Worm (Caenorhabditis elegans) whole organism, young adult: ENCODE data around the gene H01G02.3.

ENCODE experiments used
- F37B4.10 ChIP-seq: fragments of 200-800 bp; sonication (Bioruptor generic); IDR thresholded peaks from 2 replicates; pipeline ENCODE4 v1.3.6; 2022; ENCODE audit warnings: missing genetic modification characterization, missing compliant biosample characterization
- F57A8.1 ChIP-seq: fragments of 200-800 bp; sonication (Bioruptor generic); optimal IDR thresholded peaks from 2 replicates; lab custom pipeline; 2018; ENCODE audit warnings: mild to moderate bottlenecking, missing genetic modification characterization, moderate library complexity, missing compliant biosample characterization
- akir-1 ChIP-seq: fragments of 200-800 bp; sonication (Bioruptor generic); optimal IDR thresholded peaks from 2 replicates; lab custom pipeline; 2018; ENCODE audit warnings: mild to moderate bottlenecking, missing genetic modification characterization, moderate library complexity, missing compliant biosample characterization
- ama-1 ChIP-seq, 3 experiments: fragments of 150-350 bp in 1 of 3; sonication (generic microtip) in 2 of 3; optimal IDR thresholded peaks; 2 replicates each; lab custom pipeline; 2014 to 2018; ENCODE audit warnings: missing biosample characterization in 2 of 3, missing genetic modification characterization in 2 of 3, missing genetic modification reagents in 2 of 3
- ceh-27 ChIP-seq: fragments of 200-800 bp; sonication (Bioruptor generic); optimal IDR thresholded peaks from 2 replicates; lab custom pipeline; 2018; ENCODE audit warnings: mild to moderate bottlenecking, missing genetic modification characterization, moderate library complexity, missing compliant biosample characterization
- lin-35 ChIP-seq, 3 experiments: fragments of 150-350 bp in 2 of 3; sonication (generic microtip) in 1 of 3; optimal IDR thresholded peaks; 2 replicates each; lab custom pipeline; 2014 to 2018; ENCODE audit warnings: missing biosample characterization in 3 of 3, missing genetic modification characterization in 3 of 3, missing genetic modification reagents in 3 of 3
- lsl-1 ChIP-seq: fragments of 200-800 bp; sonication (Bioruptor generic); optimal IDR thresholded peaks from 2 replicates; lab custom pipeline; 2018; ENCODE audit warnings: mild to moderate bottlenecking, missing genetic modification characterization, moderate library complexity, missing compliant biosample characterization
- madf-8 ChIP-seq: fragments of 200-800 bp; sonication (Bioruptor generic); conservative IDR thresholded peaks from 2 replicates; pipeline ENCODE4 v1.3.6; 2022; ENCODE audit warnings: missing genetic modification reagents, missing genetic modification characterization, missing compliant biosample characterization
- snpc-1.3 ChIP-seq: sonication (generic microtip); optimal IDR thresholded peaks from 2 replicates; lab custom pipeline; 2017; ENCODE audit warnings: missing genetic modification characterization, mild to moderate bottlenecking, missing compliant biosample characterization, antibody characterized with exemption, moderate library complexity, missing genotype, missing genetic modification reagents; ENCODE audit not compliant: insufficient read depth
- tbp1 ChIP-seq: fragments of 200-800 bp; sonication (Bioruptor generic); optimal IDR thresholded peaks from 2 replicates; lab custom pipeline; 2018; ENCODE audit warnings: mild to moderate bottlenecking, missing genetic modification characterization, missing compliant biosample characterization
- unc-62 ChIP-seq: fragments of 150-350 bp; optimal IDR thresholded peaks from 2 replicates; lab custom pipeline; 2014; ENCODE audit warnings: missing biosample characterization, missing genetic modification reagents, missing genetic modification characterization
- ztf-25 ChIP-seq: fragments of 200-800 bp; sonication (Bioruptor generic); IDR thresholded peaks from 2 replicates; pipeline ENCODE4 v1.3.6; 2022; ENCODE audit warnings: missing genetic modification reagents, missing genetic modification characterization, missing compliant biosample characterization

DNA sequence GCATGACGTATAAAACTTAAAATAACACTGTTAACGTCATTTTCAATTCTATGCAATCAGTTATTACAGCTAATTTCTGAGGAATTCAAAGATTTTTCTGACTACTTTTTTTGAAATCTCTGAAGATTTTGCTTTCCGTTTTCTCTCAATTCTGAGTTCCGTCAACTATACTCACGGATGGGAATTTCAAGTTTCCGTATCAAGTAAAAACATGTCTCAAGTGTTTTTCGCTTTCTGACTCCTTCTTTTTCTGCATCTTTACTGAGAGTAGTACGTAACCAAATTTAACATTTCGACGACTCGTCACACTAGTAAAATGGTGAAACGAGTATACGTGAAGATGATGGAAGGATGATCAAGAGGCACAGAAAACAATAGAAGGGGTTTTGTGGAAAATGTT is 4.4 kb upstream of the H01G02.3 start:
- no peak for TF ChIP-seq ama-1 (optimal IDR thresholded peaks at IDR 0.05; lab: Kevin White, UChicago)
- TF ChIP-seq ama-1 (GFP tag; optimal IDR thresholded peaks at IDR 0.05; lab: Kevin White, UChicago), result no peak
- no peak for TF ChIP-seq ztf-25 (GFP tag; lab: Robert Waterston, UW)
- no peak for TF ChIP-seq akir-1 (GFP tag; lab: Kevin White, UChicago)
- no peak for TF ChIP-seq madf-8
- no peak for TF ChIP-seq lin-35 (GFP tag; optimal IDR thresholded peaks at IDR 0.05; lab: Kevin White, UChicago)
- no peak for TF ChIP-seq ceh-27
- no peak for TF ChIP-seq F37B4.10
- no peak for TF ChIP-seq unc-62 (GFP tag; lab: Kevin White, UChicago)
- TF ChIP-seq tbp1 (GFP tag; lab: Kevin White, UChicago), result no peak
- TF ChIP-seq lsl-1 (GFP tag; lab: Kevin White, UChicago), result no peak
- TF ChIP-seq F57A8.1 (GFP tag; lab: Kevin White, UChicago), result no peak
- TF ChIP-seq snpc-1.3, result no peak
